Worm (Caenorhabditis elegans) whole organism, mixed stage, embryonic: Measurements from ENCODE around the gene fbxa-71.

ENCODE experiments used
- M03D4.4 ChIP-seq: sonication (generic microtip); optimal IDR thresholded peaks from 2 replicates; lab custom pipeline; 2017; ENCODE audit warnings: mild to moderate bottlenecking, missing genetic modification characterization, missing compliant biosample characterization
- blmp-1 ChIP-seq: fragments of 150-350 bp; optimal IDR thresholded peaks from 2 replicates; lab custom pipeline; 2014; ENCODE audit warnings: missing biosample characterization, missing genetic modification characterization
- ceh-39 ChIP-seq: fragments of 150-350 bp; optimal IDR thresholded peaks from 2 replicates; lab custom pipeline; 2014; ENCODE audit warnings: missing biosample characterization, missing genetic modification characterization
- ceh-43 ChIP-seq: fragments of 200-800 bp; sonication (Bioruptor generic); optimal IDR thresholded peaks from 2 replicates; lab custom pipeline; 2018; ENCODE audit warnings: mild to moderate bottlenecking, missing genetic modification characterization, moderate library complexity, missing compliant biosample characterization
- ceh-83 ChIP-seq: fragments of 200-800 bp; sonication (Bioruptor generic); optimal IDR thresholded peaks from 2 replicates; lab custom pipeline; 2018; ENCODE audit warnings: mild to moderate bottlenecking, missing genetic modification characterization, missing compliant biosample characterization
- ces-1 ChIP-seq: fragments of 150-350 bp; optimal IDR thresholded peaks from 2 replicates; lab custom pipeline; 2014; ENCODE audit warnings: missing biosample characterization, missing genetic modification reagents, missing genetic modification characterization
- cnd-1 ChIP-seq: fragments of 200-800 bp; sonication (Bioruptor generic); optimal IDR thresholded peaks from 2 replicates; lab custom pipeline; 2018; ENCODE audit warnings: mild to moderate bottlenecking, missing genetic modification characterization, missing compliant biosample characterization
- drap-1 ChIP-seq: fragments of 200-800 bp; sonication (Bioruptor generic); optimal IDR thresholded peaks from 3 replicates; lab custom pipeline; 2018; ENCODE audit warnings: mild to moderate bottlenecking, missing genetic modification characterization, missing compliant biosample characterization
- elt-1 ChIP-seq: sonication (generic microtip); optimal IDR thresholded peaks from 2 replicates; lab custom pipeline; 2017; ENCODE audit warnings: missing genetic modification characterization, mild to moderate bottlenecking, missing compliant biosample characterization, antibody characterized with exemption, moderate library complexity, borderline replicate concordance; ENCODE audit not compliant: insufficient read depth
- elt-3 ChIP-seq: fragments of 150-350 bp; optimal IDR thresholded peaks from 2 replicates; lab custom pipeline; 2014; ENCODE audit warnings: missing biosample characterization, missing genetic modification characterization
- flh-1 ChIP-seq: fragments of 200-800 bp; sonication (Bioruptor generic); optimal IDR thresholded peaks from 2 replicates; lab custom pipeline; 2018; ENCODE audit warnings: mild to moderate bottlenecking, missing genetic modification characterization, moderate library complexity, missing compliant biosample characterization
- ham-2 ChIP-seq: fragments of 200-800 bp; sonication (Bioruptor generic); optimal IDR thresholded peaks from 2 replicates; lab custom pipeline; 2018; ENCODE audit warnings: mild to moderate bottlenecking, missing genetic modification characterization, missing compliant biosample characterization
- hlh-1 ChIP-seq: fragments of 150-350 bp; optimal IDR thresholded peaks from 2 replicates; lab custom pipeline; 2014; ENCODE audit warnings: missing biosample characterization, missing genetic modification reagents, missing genetic modification characterization
- lin-32 ChIP-seq: fragments of 200-800 bp; sonication (Bioruptor generic); optimal IDR thresholded peaks from 2 replicates; lab custom pipeline; 2018; ENCODE audit warnings: mild to moderate bottlenecking, missing genetic modification characterization, missing compliant biosample characterization
- lsy-2 ChIP-seq: fragments of 150-350 bp; optimal IDR thresholded peaks from 2 replicates; lab custom pipeline; 2014; ENCODE audit warnings: missing biosample characterization, missing genetic modification characterization
- mab-5 ChIP-seq: fragments of 150-350 bp; optimal IDR thresholded peaks from 2 replicates; lab custom pipeline; 2014; ENCODE audit warnings: missing biosample characterization, missing genetic modification characterization
- mep-1 ChIP-seq: fragments of 150-350 bp; optimal IDR thresholded peaks from 2 replicates; lab custom pipeline; 2017; ENCODE audit warnings: missing biosample characterization, missing genetic modification reagents, missing genetic modification characterization, inconsistent platforms
- nhr-12 ChIP-seq: fragments of 150-350 bp; optimal IDR thresholded peaks from 2 replicates; lab custom pipeline; 2014; ENCODE audit warnings: missing biosample characterization, missing genetic modification characterization
- nhr-2 ChIP-seq: fragments of 150-350 bp; optimal IDR thresholded peaks from 2 replicates; lab custom pipeline; 2014; ENCODE audit warnings: missing biosample characterization, missing genetic modification characterization
- nhr-237 ChIP-seq: fragments of 150-350 bp; optimal IDR thresholded peaks from 2 replicates; lab custom pipeline; 2014; ENCODE audit warnings: missing biosample characterization, missing genetic modification characterization
- nhr-76 ChIP-seq: sonication (generic microtip); optimal IDR thresholded peaks from 2 replicates; lab custom pipeline; 2017; ENCODE audit warnings: missing biosample characterization, missing genetic modification characterization
- pha-4 ChIP-seq: fragments of 150-350 bp; optimal IDR thresholded peaks from 2 replicates; lab custom pipeline; 2018; ENCODE audit warnings: missing biosample characterization, missing genetic modification reagents, missing genetic modification characterization
- sem-2 ChIP-seq: fragments of 200-800 bp; sonication (Bioruptor generic); optimal IDR thresholded peaks from 2 replicates; lab custom pipeline; 2018; ENCODE audit warnings: mild to moderate bottlenecking, missing genetic modification characterization, missing compliant biosample characterization
- snpc-4 ChIP-seq: fragments of 150-350 bp; optimal IDR thresholded peaks from 2 replicates; lab custom pipeline; 2014; ENCODE audit warnings: missing biosample characterization, missing genetic modification characterization
- sptf-1 ChIP-seq: sonication (generic microtip); optimal IDR thresholded peaks from 2 replicates; lab custom pipeline; 2017; ENCODE audit warnings: mild to moderate bottlenecking, missing genetic modification characterization, moderate library complexity, missing compliant biosample characterization
- tbx-8 ChIP-seq: fragments of 200-800 bp; sonication (Bioruptor generic); optimal IDR thresholded peaks from 2 replicates; lab custom pipeline; 2018; ENCODE audit warnings: mild to moderate bottlenecking, missing genetic modification characterization, moderate library complexity, missing compliant biosample characterization
- unc-120 ChIP-seq: sonication (generic microtip); optimal IDR thresholded peaks from 2 replicates; lab custom pipeline; 2017; ENCODE audit warnings: missing genetic modification characterization, missing compliant biosample characterization; ENCODE audit not compliant: poor library complexity, severe bottlenecking
- unc-39 ChIP-seq: fragments of 150-350 bp; optimal IDR thresholded peaks from 2 replicates; lab custom pipeline; 2014; ENCODE audit warnings: missing biosample characterization, missing genetic modification characterization
- zip-8 ChIP-seq: fragments of 150-350 bp; optimal IDR thresholded peaks from 2 replicates; lab custom pipeline; 2014; ENCODE audit warnings: missing biosample characterization, missing genetic modification characterization
- ztf-11 ChIP-seq: fragments of 150-350 bp; optimal IDR thresholded peaks from 2 replicates; lab custom pipeline; 2014; ENCODE audit warnings: missing biosample characterization, missing genetic modification characterization

The fbxa-71 gene

DNA sequence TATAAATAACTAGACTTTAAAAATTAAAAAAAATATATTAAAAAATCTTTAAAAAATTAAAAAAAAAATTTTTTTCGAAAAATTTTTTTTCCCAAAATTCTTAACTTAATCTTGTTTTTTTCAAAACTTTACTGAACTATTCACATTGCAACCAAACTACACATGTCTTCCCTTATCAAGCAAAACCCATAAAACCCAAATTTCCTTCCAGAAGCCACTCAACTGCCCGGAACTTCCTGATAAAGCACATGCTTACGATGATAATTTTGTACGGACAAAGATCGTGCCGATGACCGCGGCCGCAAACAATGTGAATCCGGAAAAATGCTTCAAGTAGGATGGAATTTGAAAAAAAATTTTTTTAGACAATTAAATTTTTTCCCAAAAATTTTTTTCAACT is 43.3 kb upstream of the fbxa-71 start:
- no peak for TF ChIP-seq M03D4.4 (tag; lab: Kevin White, UChicago)
- no peak for TF ChIP-seq tbx-8
- no peak for TF ChIP-seq ztf-11
- no peak for TF ChIP-seq unc-39 (tag; lab: Kevin White, UChicago)
- no peak for TF ChIP-seq ham-2 (GFP tag; lab: Kevin White, UChicago)
- TF ChIP-seq snpc-4 (tag; lab: Kevin White, UChicago), result no peak
- TF ChIP-seq drap-1 (GFP tag; lab: Kevin White, UChicago), result no peak
- no peak for TF ChIP-seq zip-8 (tag; lab: Kevin White, UChicago)

DNA sequence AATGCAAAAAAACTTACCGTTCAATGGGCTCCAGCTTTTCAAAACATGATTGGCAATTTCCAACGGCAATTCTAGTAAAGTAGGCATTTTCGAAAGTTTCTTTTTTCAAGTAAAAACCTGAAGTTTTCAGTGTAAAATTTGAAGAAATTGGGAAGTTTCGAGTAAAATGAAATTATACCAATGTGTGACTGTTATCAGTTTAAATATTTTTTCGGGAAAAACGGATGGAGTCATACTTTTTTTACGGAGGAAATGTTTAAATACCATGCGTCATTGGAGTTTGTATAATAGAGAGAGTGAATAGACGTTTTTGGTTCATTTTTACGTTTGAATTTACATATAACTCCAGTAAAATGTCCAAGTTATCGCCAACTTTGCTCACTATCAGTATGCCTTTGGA is 36.2 kb upstream of the fbxa-71 start, which contains the start of gene fbxa-12:
TSS of gene fbxa-12 (plus strand) at position 301 of the 400 bp plus-strand sequence.
- TF ChIP-seq zip-8 (tag; lab: Kevin White, UChicago) (no peak), drap-1 (GFP tag; lab: Kevin White, UChicago) (no peak), flh-1 (GFP tag; lab: Kevin White, UChicago) (no peak), nhr-12 (no peak), pha-4 (no peak), nhr-237 (tag; lab: Kevin White, UChicago) (no peak), elt-1 (tag; lab: Kevin White, UChicago) (no peak), cnd-1 (tag; lab: Kevin White, UChicago) (no peak), ham-2 (GFP tag; lab: Kevin White, UChicago) (no peak), lin-32 (GFP tag; lab: Kevin White, UChicago) (no peak), ceh-83 (GFP tag; lab: Kevin White, UChicago) (no peak), ztf-11 (no peak), unc-39 (tag; lab: Kevin White, UChicago) (no peak), hlh-1 (tag; lab: Kevin White, UChicago) (no peak), elt-3 (tag; lab: Kevin White, UChicago) (no peak), mab-5 (tag; lab: Kevin White, UChicago) (no peak), ces-1 (GFP tag; lab: Kevin White, UChicago) (no peak), nhr-76 (tag; lab: Kevin White, UChicago) (no peak), mep-1 (tag; lab: Kevin White, UChicago) (no peak)
- TF ChIP-seq, all 35 proteins: peak for 0

DNA sequence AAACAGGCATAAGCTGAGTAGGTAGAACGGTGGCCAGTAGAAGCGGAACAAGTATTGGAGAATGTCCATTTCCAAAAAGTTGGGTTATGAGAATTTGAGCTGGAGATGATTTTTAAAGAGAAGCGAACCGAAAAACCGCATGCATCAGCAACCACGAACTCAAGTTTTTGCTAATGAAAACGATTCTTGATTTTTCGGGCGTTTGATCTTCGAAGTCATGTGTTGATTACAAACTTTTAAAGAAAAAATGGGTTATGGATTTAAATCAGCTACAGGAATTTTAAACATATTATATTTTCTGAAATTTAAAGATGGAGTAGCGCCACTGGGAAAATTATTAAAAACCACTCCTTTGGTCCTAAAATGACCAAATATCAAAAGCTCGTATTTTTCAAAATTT is 31.7 kb upstream of the fbxa-71 start, which contains the start of gene srd-65:
TSS of gene srd-65 (minus strand) at position 101 of the 400 bp plus-strand sequence.
- no peak for TF ChIP-seq nhr-76 (tag; lab: Kevin White, UChicago)
- no peak for TF ChIP-seq ceh-83 (GFP tag; lab: Kevin White, UChicago)
- TF ChIP-seq nhr-2 (tag; lab: Kevin White, UChicago), result no peak
- no peak for TF ChIP-seq ztf-11
- TF ChIP-seq mab-5 (tag; lab: Kevin White, UChicago), result no peak
- no peak for TF ChIP-seq ceh-39 (tag; lab: Kevin White, UChicago)
- no peak for TF ChIP-seq blmp-1 (tag; lab: Kevin White, UChicago)
- TF ChIP-seq drap-1 (GFP tag; lab: Kevin White, UChicago), result no peak
- TF ChIP-seq pha-4, result no peak

DNA sequence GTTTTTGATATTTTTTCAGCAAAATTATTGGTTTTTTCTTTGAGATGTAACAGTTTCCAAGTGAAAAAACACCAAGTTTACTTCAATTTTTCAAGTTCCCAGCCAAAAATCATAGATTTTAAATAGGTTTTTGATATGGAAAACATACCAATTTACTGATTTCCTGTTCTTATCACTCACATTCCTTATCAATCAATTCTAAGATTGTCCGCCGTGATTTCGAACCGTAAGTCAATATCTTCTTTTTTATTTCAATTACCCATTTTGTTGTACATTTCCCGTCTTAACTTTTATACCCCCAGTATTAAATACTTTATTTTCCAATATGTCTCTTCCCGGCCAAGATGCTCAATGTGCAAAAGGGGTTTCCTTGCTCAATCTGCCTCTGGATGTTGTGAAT is 31.1 kb upstream of the fbxa-71 start, which contains the start of gene fbxa-38:
TSS of gene fbxa-38 (plus strand) at position 195 of the 400 bp plus-strand sequence.
- TF ChIP-seq sptf-1 (tag; lab: Kevin White, UChicago), result no peak
- TF ChIP-seq ceh-83 (GFP tag; lab: Kevin White, UChicago), result no peak
- no peak for TF ChIP-seq nhr-237 (tag; lab: Kevin White, UChicago)
- no peak for TF ChIP-seq mep-1 (tag; lab: Kevin White, UChicago)
- TF ChIP-seq pha-4, result no peak
- TF ChIP-seq sem-2 (GFP tag; lab: Kevin White, UChicago), result no peak
- TF ChIP-seq ceh-43 (GFP tag; lab: Kevin White, UChicago), result no peak
- no peak for TF ChIP-seq lin-32 (GFP tag; lab: Kevin White, UChicago)
- no peak for TF ChIP-seq tbx-8
- TF ChIP-seq cnd-1 (tag; lab: Kevin White, UChicago), result no peak
- TF ChIP-seq flh-1 (GFP tag; lab: Kevin White, UChicago), result no peak
- TF ChIP-seq ces-1 (GFP tag; lab: Kevin White, UChicago), result no peak
- TF ChIP-seq M03D4.4 (tag; lab: Kevin White, UChicago), result no peak
- TF ChIP-seq lsy-2 (tag; lab: Kevin White, UChicago), result no peak
- TF ChIP-seq nhr-76 (tag; lab: Kevin White, UChicago), result no peak
- TF ChIP-seq elt-3 (tag; lab: Kevin White, UChicago), result no peak
- no peak for TF ChIP-seq nhr-2 (tag; lab: Kevin White, UChicago)
- TF ChIP-seq ham-2 (GFP tag; lab: Kevin White, UChicago), result no peak
- no peak for TF ChIP-seq unc-39 (tag; lab: Kevin White, UChicago)
- TF ChIP-seq, all 35 proteins: peak for 0

- no peak for TF ChIP-seq unc-120 (tag; lab: Kevin White, UChicago)
- no peak for TF ChIP-seq zip-8 (tag; lab: Kevin White, UChicago)
- TF ChIP-seq ceh-43 (GFP tag; lab: Kevin White, UChicago), result no peak
- no peak for TF ChIP-seq drap-1 (GFP tag; lab: Kevin White, UChicago)
- TF ChIP-seq ceh-39 (tag; lab: Kevin White, UChicago), result no peak
- no peak for TF ChIP-seq cnd-1 (tag; lab: Kevin White, UChicago)
- TF ChIP-seq elt-1 (tag; lab: Kevin White, UChicago), result no peak
Measured at ce11 chrIII:2227407-2227806, 28.2 kb upstream of the fbxa-71 start, which contains the start of gene fbxa-62. Gene fbxa-62 (plus strand): TSS chrIII:2227707.
